Worm (Caenorhabditis elegans): ENCODE results near the gene lgl-1.

lgl-1 gene

ce11 chrX:871020-871419 is at the start of gene lgl-1:
Gene lgl-1 (minus strand): TSS chrX:871089.
- TF ChIP-seq unc-62 (GFP tag; optimal IDR thresholded peaks at IDR 0.05) = no peak

ce11 chrX:918097-918496 is 47.2 kb upstream of the lgl-1 start, which contains the start of gene F35H12.5:
Gene F35H12.5 (plus strand): TSS chrX:918397.
- TF ChIP-seq unc-62 (GFP tag; optimal IDR thresholded peaks at IDR 0.05) = no peak

ce11 chrX:915510-915909 is 44.6 kb upstream of the lgl-1 start, which contains the start of gene sel-12:
Gene sel-12 (plus strand): TSS chrX:915867.
- no peak for TF ChIP-seq unc-62 (GFP tag; optimal IDR thresholded peaks at IDR 0.05)

ce11 chrX:912990-913389 is 42.1 kb upstream of the lgl-1 start, which contains the start of gene F35H12.6:
Gene F35H12.6 (plus strand): TSS chrX:913290.
- TF ChIP-seq unc-62 (GFP tag; optimal IDR thresholded peaks at IDR 0.05) = no peak

- TF ChIP-seq unc-62 (GFP tag; optimal IDR thresholded peaks at IDR 0.05) = no peak
Measured at ce11 chrX:912564-912963, 41.7 kb upstream of the lgl-1 start.

ce11 chrX:910337-910736 is 39.4 kb upstream of the lgl-1 start:
- TF ChIP-seq unc-62 (GFP tag; optimal IDR thresholded peaks at IDR 0.05) = no peak

- no peak for TF ChIP-seq unc-62 (GFP tag; optimal IDR thresholded peaks at IDR 0.05)
Measured at ce11 chrX:902512-902911, 31.6 kb upstream of the lgl-1 start, which contains the start of gene ZC13.10. Gene ZC13.10 (minus strand): TSS chrX:902612.

ce11 chrX:897948-898347 is 27.1 kb upstream of the lgl-1 start, which contains the start of gene mab-7:
Gene mab-7 (minus strand): TSS chrX:898048.
- no peak for TF ChIP-seq unc-62 (GFP tag; optimal IDR thresholded peaks at IDR 0.05)

- no peak for TF ChIP-seq unc-62 (GFP tag; optimal IDR thresholded peaks at IDR 0.05)
Measured at ce11 chrX:888294-888693, 17.4 kb upstream of the lgl-1 start, which contains the start of gene mam-1. Gene mam-1 (minus strand): TSS chrX:888394.

- TF ChIP-seq unc-62 (GFP tag; optimal IDR thresholded peaks at IDR 0.05) = no peak
Measured at ce11 chrX:880367-880766, 9.5 kb upstream of the lgl-1 start, which contains the start of gene ZC13.2. Gene ZC13.2 (plus strand): TSS chrX:880667.

- no peak for TF ChIP-seq unc-62 (GFP tag; optimal IDR thresholded peaks at IDR 0.05)
Measured at ce11 chrX:876935-877334, 6.0 kb upstream of the lgl-1 start, which contains the start of gene ZC13.1. Gene ZC13.1 (plus strand): TSS chrX:877239.

- TF ChIP-seq unc-62 (GFP tag; optimal IDR thresholded peaks at IDR 0.05) = no peak
Measured at ce11 chrX:873634-874033, 2.7 kb upstream of the lgl-1 start.

ce11 chrX:871957-872715 is 1.2 kb upstream of the lgl-1 start, which contains the start of gene F56F10.1:
Gene F56F10.1 (plus strand): TSS chrX:872603.
- TF ChIP-seq unc-62 (GFP tag; optimal IDR thresholded peaks at IDR 0.05) = no peak

ce11 chrX:865214-865613 is 5.7 kb downstream of the lgl-1 start:
- no peak for TF ChIP-seq unc-62 (GFP tag; optimal IDR thresholded peaks at IDR 0.05)

- no peak for TF ChIP-seq unc-62 (GFP tag; optimal IDR thresholded peaks at IDR 0.05)
Measured at ce11 chrX:864293-864731, 6.6 kb downstream of the lgl-1 start.

ce11 chrX:863478-863877 is 7.4 kb downstream of the lgl-1 start, which contains the start of gene cdo-1:
Gene cdo-1 (minus strand): TSS chrX:863578.
- TF ChIP-seq unc-62 (GFP tag; optimal IDR thresholded peaks at IDR 0.05) = no peak

ce11 chrX:861378-861777 is 9.5 kb downstream of the lgl-1 start:
- no peak for TF ChIP-seq unc-62 (GFP tag; optimal IDR thresholded peaks at IDR 0.05)

Data from whole organism, dauer.